Fruit fly (Drosophila melanogaster): ENCODE results near the gene Pde1c.

Pde1c gene

DNA sequence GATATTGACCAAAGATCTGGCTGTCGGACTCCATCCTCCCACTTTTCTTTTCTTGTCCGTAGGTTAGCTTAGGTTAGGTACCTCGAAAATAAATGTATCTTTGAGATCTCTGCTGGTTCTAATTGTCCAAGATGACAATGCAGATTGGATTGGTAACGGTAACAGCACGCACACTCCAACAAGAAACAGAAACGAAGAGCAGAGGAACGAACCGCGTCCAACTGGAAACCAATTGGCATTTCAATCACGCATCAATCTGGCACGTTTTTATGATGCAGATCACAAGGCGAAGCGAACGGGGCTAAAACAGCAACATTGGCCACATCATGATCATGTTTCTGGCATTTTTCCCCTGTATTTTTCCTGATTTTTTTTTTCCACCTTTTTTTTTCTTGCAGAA, 27.5 kb upstream of the Pde1c start:
- no peak for TF ChIP-seq CG8119 (GFP tag; IDR thresholded peaks at IDR 0.05)
- no peak for TF ChIP-seq CG10631 (GFP tag; optimal IDR thresholded peaks at IDR 0.05)
- no peak for TF ChIP-seq CG34406 (GFP tag; optimal IDR thresholded peaks at IDR 0.05)
- TF ChIP-seq Lpt (GFP tag; optimal IDR thresholded peaks at IDR 0.05), result no peak
- no peak for TF ChIP-seq achi (GFP tag; optimal IDR thresholded peaks at IDR 0.05)
- no peak for TF ChIP-seq CG11762 (GFP tag; optimal IDR thresholded peaks at IDR 0.05; ENCODE audit: insufficient read depth)
- no peak for TF ChIP-seq CG6792 (GFP tag; optimal IDR thresholded peaks at IDR 0.05)
- TF ChIP-seq CG7368 (GFP tag; optimal IDR thresholded peaks at IDR 0.05), result no peak
- TF ChIP-seq fkh (GFP tag; optimal IDR thresholded peaks at IDR 0.05), result no peak
- no peak for TF ChIP-seq CG6854 (GFP tag; optimal IDR thresholded peaks at IDR 0.05)
- no peak for TF ChIP-seq CG8632 (GFP tag; optimal IDR thresholded peaks at IDR 0.05)
- TF ChIP-seq CG11902 (GFP tag; optimal IDR thresholded peaks at IDR 0.05), result no peak
- no peak for TF ChIP-seq pdm3 (GFP tag; optimal IDR thresholded peaks at IDR 0.05)
- no peak for TF ChIP-seq CG11294 (GFP tag; IDR thresholded peaks at IDR 0.05)

DNA sequence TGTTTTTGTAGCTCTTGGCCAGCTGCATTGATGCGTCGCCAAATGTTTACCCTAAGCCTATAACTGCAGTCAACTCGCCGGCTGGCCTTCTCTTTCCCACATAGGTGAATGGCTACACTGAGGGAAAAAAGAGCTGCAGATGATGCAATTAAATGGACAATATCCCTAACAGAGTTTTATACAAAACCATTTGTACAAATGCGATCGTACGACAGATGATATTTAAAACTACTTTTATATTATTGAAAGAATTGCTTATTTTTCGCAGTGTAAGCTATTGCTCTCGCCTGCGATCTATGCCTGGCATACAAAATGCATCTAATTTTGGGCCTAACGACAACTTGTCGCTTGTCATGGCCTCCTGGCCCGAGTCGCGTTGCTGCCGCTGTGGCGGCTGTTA, 21.5 kb upstream of the Pde1c start:
- TF ChIP-seq Hr38 (GFP tag; optimal IDR thresholded peaks at IDR 0.05) (peak; percentile 66), pdm3 (GFP tag; optimal IDR thresholded peaks at IDR 0.05) (peak; percentile 82), Ets96B (tag; optimal IDR thresholded peaks at IDR 0.05) (peak; percentile 31), Lpt (GFP tag; optimal IDR thresholded peaks at IDR 0.05) (peak; percentile 84), lz (GFP tag; optimal IDR thresholded peaks at IDR 0.05) (peak; percentile 35), Met (GFP tag; optimal IDR thresholded peaks at IDR 0.05) (peak; percentile 53), CG4318 (GFP tag; optimal IDR thresholded peaks at IDR 0.05) (peak; percentile 90), CG11762 (GFP tag; optimal IDR thresholded peaks at IDR 0.05; ENCODE audit: insufficient read depth) (peak; percentile 52), Eip93F (GFP tag; optimal IDR thresholded peaks at IDR 0.05) (no peak), spab (GFP tag; optimal IDR thresholded peaks at IDR 0.05) (peak; percentile 5), Sox102F (GFP tag; optimal IDR thresholded peaks at IDR 0.05) (no peak), Blimp-1 (GFP tag; optimal IDR thresholded peaks at IDR 0.05) (no peak), Eip78C (GFP tag) (peak; percentile 79), CG8119 (GFP tag; IDR thresholded peaks at IDR 0.05) (peak; percentile 96), CG9139 (GFP tag; optimal IDR thresholded peaks at IDR 0.05) (peak; percentile 9), CG6808 (GFP tag; optimal IDR thresholded peaks at IDR 0.05) (peak; percentile 27), CG3032 (tag; optimal IDR thresholded peaks at IDR 0.05) (peak; percentile 49), vri (GFP tag; optimal IDR thresholded peaks at IDR 0.05) (no peak), Smox (GFP tag; optimal IDR thresholded peaks at IDR 0.05) (peak; percentile 21), eg (GFP tag; IDR thresholded peaks at IDR 0.05) (peak; percentile 96), OdsH (GFP tag; optimal IDR thresholded peaks at IDR 0.05) (peak; percentile 86), Sox14 (GFP tag; optimal IDR thresholded peaks at IDR 0.05) (peak; percentile 75), fd59A (GFP tag; optimal IDR thresholded peaks at IDR 0.05) (peak; percentile 65), CG3919 (GFP tag; optimal IDR thresholded peaks at IDR 0.05) (peak; percentile 67), fkh (GFP tag; optimal IDR thresholded peaks at IDR 0.05) (no peak), CG11902 (GFP tag; optimal IDR thresholded peaks at IDR 0.05) (no peak), CG15336 (GFP tag; IDR thresholded peaks at IDR 0.05) (peak; percentile 95), CG6792 (GFP tag; optimal IDR thresholded peaks at IDR 0.05) (peak; percentile 47), CG10669 (GFP tag; optimal IDR thresholded peaks at IDR 0.05) (peak; percentile 56), fd85E (GFP tag; optimal IDR thresholded peaks at IDR 0.05) (no peak), svp (GFP tag) (no peak), CG6276 (GFP tag; optimal IDR thresholded peaks at IDR 0.05) (peak; percentile 80), CG11294 (GFP tag; IDR thresholded peaks at IDR 0.05) (peak; percentile 88), Hr39 (GFP tag; optimal IDR thresholded peaks at IDR 0.05) (peak; percentile 56), dac (GFP tag; optimal IDR thresholded peaks at IDR 0.05) (peak; percentile 87), CG16779 (tag; optimal IDR thresholded peaks at IDR 0.05) (peak; percentile 73), CG7368 (GFP tag; optimal IDR thresholded peaks at IDR 0.05) (peak; percentile 16), Gug (GFP tag; IDR thresholded peaks at IDR 0.05) (peak; percentile 89), CG31627 (GFP tag; optimal IDR thresholded peaks at IDR 0.05) (peak; percentile 56), Hr4 (GFP tag; optimal IDR thresholded peaks at IDR 0.05) (peak; percentile 94), salr (GFP tag; optimal IDR thresholded peaks at IDR 0.05) (peak; percentile 39 to 78), CG8319 (GFP tag; optimal IDR thresholded peaks at IDR 0.05) (no peak), CG6163 (GFP tag; IDR thresholded peaks at IDR 0.05) (peak; percentile 95), CG34406 (GFP tag; optimal IDR thresholded peaks at IDR 0.05) (peak; percentile 50), topi (GFP tag; optimal IDR thresholded peaks at IDR 0.05) (peak; percentile 25)

All from whole organism, prepupa.